Fruit fly (Drosophila melanogaster) whole organism, embryonic: ENCODE results near the gene IRSp53.
A peak's percentile ranks its signal among the peaks of the same experiment; 100 is the strongest.

ENCODE experiments used
- Atf6 ChIP-seq: fragments of 200-800 bp; sonication (Bioruptor generic); IDR thresholded peaks from 2 replicates; pipeline ENCODE4 v1.3.6; 2022; ENCODE audit warnings: missing biosample characterization, missing genetic modification characterization
- Awh ChIP-seq: fragments of 200-800 bp; sonication (Bioruptor generic); IDR thresholded peaks from 2 replicates; pipeline ENCODE4, ENCODE4 v1.3.6; 2022; ENCODE audit warnings: missing biosample characterization, missing genetic modification characterization
- B-H2 ChIP-seq: fragments of 200-800 bp; sonication (Bioruptor generic); optimal IDR thresholded peaks from 2 replicates; lab custom pipeline; 2018; ENCODE audit warnings: missing biosample characterization, mild to moderate bottlenecking, missing genetic modification characterization
- BEAF-32 ChIP-seq: fragments of 200-800 bp; sonication (Bioruptor generic); optimal IDR thresholded peaks from 3 replicates; lab custom pipeline; 2017; ENCODE audit warnings: missing biosample characterization, missing genetic modification characterization, mild to moderate bottlenecking, moderate library complexity, missing genetic modification reagents
- Blimp-1 ChIP-seq: fragments of 200-800 bp; sonication (Bioruptor generic); optimal IDR thresholded peaks from 3 replicates; lab custom pipeline; 2018; ENCODE audit warnings: missing biosample characterization, missing genetic modification characterization, mild to moderate bottlenecking, moderate library complexity, missing genetic modification reagents
- CG10979 ChIP-seq: fragments of 200-800 bp; sonication (Bioruptor generic); optimal IDR thresholded peaks from 2 replicates; lab custom pipeline; 2018; ENCODE audit warnings: missing biosample characterization, mild to moderate bottlenecking, missing genetic modification characterization, moderate library complexity
- CG11398 ChIP-seq: fragments of 200-800 bp; sonication (Bioruptor generic); optimal IDR thresholded peaks from 2 replicates; lab custom pipeline; 2016; ENCODE audit warnings: missing biosample characterization, missing genetic modification characterization
- CG11695 ChIP-seq: fragments of 200-800 bp; sonication (Bioruptor generic); IDR thresholded peaks from 3 replicates; pipeline ENCODE4 v1.3.6; 2022; ENCODE audit warnings: missing biosample characterization, missing genetic modification characterization
- CG12155 ChIP-seq: fragments of 200-800 bp; sonication (Bioruptor generic); optimal IDR thresholded peaks from 3 replicates; lab custom pipeline; 2016; ENCODE audit warnings: missing biosample characterization, missing genetic modification characterization
- CG13296 ChIP-seq: fragments of 200-800 bp; sonication (Bioruptor generic); optimal IDR thresholded peaks from 3 replicates; lab custom pipeline; 2018; ENCODE audit warnings: missing biosample characterization, mild to moderate bottlenecking, missing genetic modification characterization
- CG17328 ChIP-seq: fragments of 200-800 bp; sonication (Bioruptor generic); IDR thresholded peaks from 2 replicates; pipeline ENCODE4 v1.3.6; 2022; ENCODE audit warnings: missing biosample characterization, missing genetic modification characterization
- CG17359 ChIP-seq: fragments of 200-800 bp; sonication (Bioruptor generic); optimal IDR thresholded peaks from 3 replicates; lab custom pipeline; 2018; ENCODE audit warnings: missing biosample characterization, mild to moderate bottlenecking, missing genetic modification characterization, moderate library complexity
- CG17568 ChIP-seq: fragments of 200-800 bp; sonication (Bioruptor generic); optimal IDR thresholded peaks from 2 replicates; lab custom pipeline; 2018; ENCODE audit warnings: missing biosample characterization, mild to moderate bottlenecking, missing genetic modification characterization, moderate library complexity
- CG31441 ChIP-seq: fragments of 200-800 bp; sonication (Bioruptor generic); IDR thresholded peaks from 2 replicates; pipeline ENCODE4 v1.3.6; 2022; ENCODE audit warnings: missing biosample characterization, missing genetic modification characterization
- CG5245 ChIP-seq: fragments of 200-800 bp; sonication (Bioruptor generic); optimal IDR thresholded peaks from 3 replicates; lab custom pipeline; 2016; ENCODE audit warnings: missing biosample characterization, missing genetic modification characterization
- CG6272 ChIP-seq: fragments of 200-800 bp; sonication (Bioruptor generic); IDR thresholded peaks from 2 replicates; pipeline ENCODE4 v1.3.6; 2022; ENCODE audit warnings: missing biosample characterization, missing genetic modification characterization
- CG7963 ChIP-seq: fragments of 200-800 bp; sonication (Bioruptor generic); IDR thresholded peaks from 3 replicates; pipeline ENCODE4 v1.3.6; 2022; ENCODE audit warnings: missing biosample characterization, missing genetic modification characterization; ENCODE audit not compliant: partially characterized antibody
- CG9817 ChIP-seq: fragments of 200-800 bp; sonication (Bioruptor generic); optimal IDR thresholded peaks from 2 replicates; lab custom pipeline; 2018; ENCODE audit warnings: missing biosample characterization, mild to moderate bottlenecking, missing genetic modification characterization, moderate library complexity
- Dfd ChIP-seq, 2 experiments: fragments of >200 bp; optimal IDR thresholded peaks; 2 replicates each; lab custom pipeline; 2017; ENCODE audit warnings: missing biosample characterization in 2 of 2, missing genetic modification characterization in 2 of 2
- Dip2 ChIP-seq: fragments of 200-800 bp; sonication (Bioruptor generic); IDR thresholded peaks from 2 replicates; pipeline ENCODE4 v1.3.6; 2022; ENCODE audit warnings: missing biosample characterization, missing genetic modification characterization
- E2f2 ChIP-seq: fragments of 200-800 bp; sonication (Bioruptor generic); IDR thresholded peaks from 2 replicates; pipeline ENCODE4 v1.3.6; 2022; ENCODE audit warnings: missing biosample characterization, missing genetic modification characterization
- HLH4C ChIP-seq: fragments of 200-800 bp; sonication (Bioruptor generic); IDR thresholded peaks from 3 replicates; pipeline ENCODE4 v1.3.6; 2022; ENCODE audit warnings: missing biosample characterization, missing genetic modification characterization; ENCODE audit not compliant: partially characterized antibody
- HLH54F ChIP-seq: fragments of 200-800 bp; sonication (Bioruptor generic); optimal IDR thresholded peaks from 3 replicates; lab custom pipeline; 2016; ENCODE audit warnings: missing biosample characterization, missing genetic modification characterization
- Hey ChIP-seq: fragments of 200-800 bp; sonication (Bioruptor generic); optimal IDR thresholded peaks from 3 replicates; lab custom pipeline; 2018; ENCODE audit warnings: missing biosample characterization, mild to moderate bottlenecking, missing genetic modification characterization
- Hr78 ChIP-seq, 2 experiments: fragments of 200-800 bp in 1 of 2; fragments of >200 bp in 1 of 2; sonication (Bioruptor generic) in 1 of 2; optimal IDR thresholded peaks; 2 replicates each; lab custom pipeline; 2017 to 2019; ENCODE audit warnings: missing biosample characterization in 2 of 2, missing genetic modification characterization in 2 of 2, mild to moderate bottlenecking in 1 of 2, moderate library complexity in 1 of 2
- Side ChIP-seq: fragments of 200-800 bp; sonication (Bioruptor generic); optimal IDR thresholded peaks from 2 replicates; lab custom pipeline; 2016; ENCODE audit warnings: missing biosample characterization, missing genetic modification characterization
- Sin3A ChIP-seq: fragments of >200 bp; optimal IDR thresholded peaks from 2 replicates; lab custom pipeline; 2018
- Spps ChIP-seq: fragments of 200-800 bp; sonication (Bioruptor generic); optimal IDR thresholded peaks from 2 replicates; lab custom pipeline; 2018; ENCODE audit warnings: missing biosample characterization, mild to moderate bottlenecking, missing genetic modification characterization
- TFAM ChIP-seq: fragments of 200-800 bp; sonication (Bioruptor generic); optimal IDR thresholded peaks from 2 replicates; lab custom pipeline; 2017; ENCODE audit warnings: missing biosample characterization, missing genetic modification characterization, inconsistent platforms
- Trl ChIP-seq, 3 experiments: fragments of >200 bp in 2 of 3; fragments of 200-800 bp in 1 of 3; sonication (Bioruptor generic) in 1 of 3; optimal IDR thresholded peaks; 2 replicates in 1 of 3; 3 replicates in 2 of 3; lab custom pipeline; 2016 to 2017; ENCODE audit warnings: missing biosample characterization in 1 of 3, missing genetic modification characterization in 1 of 3
- YL-1 ChIP-seq: fragments of 200-800 bp; sonication (Bioruptor generic); optimal IDR thresholded peaks from 3 replicates; lab custom pipeline; 2017; ENCODE audit warnings: missing biosample characterization, mild to moderate bottlenecking, missing genetic modification characterization
- ac ChIP-seq: fragments of 200-800 bp; sonication (Bioruptor generic); optimal IDR thresholded peaks from 3 replicates; lab custom pipeline; 2017; ENCODE audit warnings: missing biosample characterization, mild to moderate bottlenecking, missing genetic modification characterization
- cad ChIP-seq: fragments of >200 bp; optimal IDR thresholded peaks from 2 replicates; lab custom pipeline; 2017; ENCODE audit warnings: missing biosample characterization, missing genetic modification characterization
- crol ChIP-seq: fragments of 200-800 bp; sonication (Bioruptor generic); IDR thresholded peaks from 2 replicates; pipeline ENCODE4 v1.3.6; 2022; ENCODE audit warnings: missing biosample characterization, missing genetic modification characterization
- cwo ChIP-seq: fragments of 200-800 bp; sonication (Bioruptor generic); optimal IDR thresholded peaks from 3 replicates; lab custom pipeline; 2017; ENCODE audit warnings: missing biosample characterization, missing genetic modification characterization, mild to moderate bottlenecking, moderate library complexity, missing genetic modification reagents
- dpn ChIP-seq, 2 experiments: fragments of 200-800 bp; sonication (Bioruptor generic); optimal IDR thresholded peaks; 3 replicates each; lab custom pipeline; 2016; ENCODE audit warnings: missing biosample characterization in 2 of 2, missing genetic modification characterization in 2 of 2
- ftz-f1 ChIP-seq: fragments of 200-800 bp; sonication (Bioruptor generic); optimal IDR thresholded peaks from 2 replicates; lab custom pipeline; 2016; ENCODE audit warnings: missing biosample characterization, missing genetic modification characterization
- gt ChIP-seq: fragments of 200-800 bp; sonication (Bioruptor generic); IDR thresholded peaks from 2 replicates; pipeline ENCODE4 v1.3.6; 2022; ENCODE audit warnings: missing biosample characterization, missing genetic modification characterization
- klu ChIP-seq: fragments of 200-800 bp; sonication (Bioruptor generic); IDR thresholded peaks from 2 replicates; pipeline ENCODE4 v1.3.6; 2022; ENCODE audit warnings: missing biosample characterization, missing genetic modification characterization
- lab ChIP-seq: fragments of 200-800 bp; sonication (Bioruptor generic); optimal IDR thresholded peaks from 3 replicates; lab custom pipeline; 2017; ENCODE audit warnings: missing biosample characterization, missing genetic modification characterization, mild to moderate bottlenecking, moderate library complexity, missing genetic modification reagents
- nau ChIP-seq: fragments of 200-800 bp; sonication (Bioruptor generic); optimal IDR thresholded peaks from 3 replicates; lab custom pipeline; 2017; ENCODE audit warnings: missing biosample characterization, mild to moderate bottlenecking, missing genetic modification characterization, missing genetic modification reagents
- pita ChIP-seq: fragments of 200-800 bp; sonication (Bioruptor generic); optimal IDR thresholded peaks from 2 replicates; lab custom pipeline; 2017; ENCODE audit warnings: missing biosample characterization, mild to moderate bottlenecking, missing genetic modification characterization
- pnt ChIP-seq: fragments of 200-800 bp; sonication (Bioruptor generic); optimal IDR thresholded peaks from 3 replicates; lab custom pipeline; 2016; ENCODE audit warnings: missing biosample characterization, missing genetic modification characterization
- prd ChIP-seq, 3 experiments: fragments of >200 bp in 2 of 3; fragments of 200-800 bp in 1 of 3; sonication (Bioruptor generic) in 1 of 3; optimal IDR thresholded peaks in 2 of 3; IDR thresholded peaks in 1 of 3; 2 replicates in 2 of 3; 3 replicates in 1 of 3; pipeline versions ENCODE4 v1.3.6 to Lab custom; 2017 to 2022; ENCODE audit warnings: missing biosample characterization in 1 of 3, missing genetic modification characterization in 1 of 3
- run ChIP-seq: fragments of 200-800 bp; sonication (Bioruptor generic); optimal IDR thresholded peaks from 3 replicates; lab custom pipeline; 2018; ENCODE audit warnings: missing biosample characterization, mild to moderate bottlenecking, missing genetic modification characterization
- sisA ChIP-seq: fragments of 200-800 bp; sonication (Bioruptor generic); IDR thresholded peaks from 2 replicates; pipeline ENCODE4 v1.3.6; 2022; ENCODE audit warnings: missing biosample characterization, missing genetic modification characterization
- tin ChIP-seq: fragments of 200-800 bp; sonication (Bioruptor generic); optimal IDR thresholded peaks from 3 replicates; lab custom pipeline; 2016; ENCODE audit warnings: missing biosample characterization, missing genetic modification characterization
- unpg ChIP-seq: fragments of 200-800 bp; sonication (Bioruptor generic); optimal IDR thresholded peaks from 3 replicates; lab custom pipeline; 2018; ENCODE audit warnings: missing biosample characterization, mild to moderate bottlenecking, missing genetic modification characterization, moderate library complexity
- vnd ChIP-seq: fragments of 200-800 bp; sonication (Bioruptor generic); IDR thresholded peaks from 3 replicates; pipeline ENCODE4 v1.3.6; 2022; ENCODE audit warnings: missing biosample characterization, missing genetic modification characterization; ENCODE audit not compliant: partially characterized antibody
- zfh2 ChIP-seq: fragments of 200-800 bp; sonication (Bioruptor generic); optimal IDR thresholded peaks from 2 replicates; lab custom pipeline; 2016; ENCODE audit warnings: missing biosample characterization, missing genetic modification characterization

IRSp53 gene

DNA sequence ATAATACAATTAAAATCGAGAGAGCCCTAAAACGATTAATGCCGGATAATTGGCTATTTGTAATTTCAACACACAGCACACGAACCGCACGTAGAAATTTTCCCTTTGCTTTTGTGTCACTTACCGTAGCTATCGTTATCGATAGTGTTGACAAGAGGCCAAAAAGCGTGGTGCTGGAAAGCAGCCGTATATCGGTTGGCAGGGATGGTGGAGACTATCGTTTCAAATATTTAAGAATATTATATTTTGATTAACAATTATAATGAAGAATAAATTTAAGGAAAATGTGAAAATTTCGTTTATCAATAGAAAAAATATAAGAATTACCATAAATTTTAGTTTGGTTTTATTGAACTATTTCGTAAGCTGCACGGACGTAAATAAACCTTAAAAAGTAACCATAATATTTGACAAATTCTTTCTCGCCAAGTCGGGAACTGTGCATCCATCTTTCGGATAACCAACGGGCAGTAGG, 42.8 kb upstream of the IRSp53 start, which contains the start of gene JIL-1 (continued):
- TF ChIP-seq Awh (no peak), nau (GFP tag; lab: Kevin White, UChicago) (no peak), ac (GFP tag; lab: Kevin White, UChicago) (no peak), Dip2 (no peak), CG13296 (GFP tag; lab: Kevin White, UChicago) (peak; percentile 47), Hey (tag; lab: Kevin White, UChicago) (no peak), HLH54F (GFP tag; lab: Kevin White, UChicago) (peak; percentile 69), Blimp-1 (peak; percentile 39), CG10979 (tag; lab: Kevin White, UChicago) (peak; percentile 34), lab (GFP tag; lab: Kevin White, UChicago) (peak; percentile 65), tin (GFP tag; lab: Kevin White, UChicago) (peak; percentile 61), HLH4C (GFP tag; lab: Robert Waterston, UW) (peak; percentile 82), Dfd (GFP tag; optimal IDR thresholded peaks at IDR 0.05; lab: Kevin White, UChicago) (no peak), zfh2 (GFP tag; lab: Kevin White, UChicago) (peak; percentile 71), crol (GFP tag; lab: Robert Waterston, UW) (no peak), TFAM (GFP tag; lab: Kevin White, UChicago) (no peak), CG11398 (GFP tag; lab: Kevin White, UChicago) (no peak), ftz-f1 (no peak), vnd (GFP tag; lab: Robert Waterston, UW) (peak; percentile 77), prd (optimal IDR thresholded peaks at IDR 0.05; lab: Kevin White, UChicago) (no peak), prd (GFP tag; IDR thresholded peaks at IDR 0.05; lab: Robert Waterston, UW) (peak; percentile 72; the same call in 2 of the 3 replicates), gt (GFP tag; lab: Robert Waterston, UW) (no peak), CG7963 (GFP tag; lab: Robert Waterston, UW) (peak; percentile 79), Side (GFP tag; lab: Kevin White, UChicago) (no peak), Trl (optimal IDR thresholded peaks at IDR 0.05; lab: Kevin White, UChicago) (no peak), Trl (GFP tag; optimal IDR thresholded peaks at IDR 0.05; lab: Kevin White, UChicago) (no peak), CG12155 (peak; percentile 68), unpg (GFP tag; lab: Kevin White, UChicago) (peak; percentile 30), cad (no peak), Atf6 (peak; percentile 67), E2f2 (GFP tag; lab: Robert Waterston, UW) (peak; percentile 49), pita (GFP tag; lab: Kevin White, UChicago) (no peak), Spps (tag; lab: Kevin White, UChicago) (no peak), CG17359 (tag; lab: Kevin White, UChicago) (peak; percentile 62), Hr78 (GFP tag; optimal IDR thresholded peaks at IDR 0.05; lab: Kevin White, UChicago) (no peak), CG5245 (peak; percentile 40), klu (no peak), dpn (GFP tag; optimal IDR thresholded peaks at IDR 0.05; lab: Kevin White, UChicago) (peak; percentile 58 to 60), B-H2 (peak; percentile 86), CG17568 (peak; percentile 25), run (tag; lab: Kevin White, UChicago) (no peak), CG6272 (peak; percentile 94), CG17328 (GFP tag; lab: Robert Waterston, UW) (peak; percentile 64), CG31441 (peak; percentile 47), Sin3A (lab: Kevin White, UChicago) (peak; percentile 47), sisA (GFP tag; lab: Robert Waterston, UW) (peak; percentile 79), pnt (no peak), YL-1 (GFP tag; lab: Kevin White, UChicago) (no peak), BEAF-32 (GFP tag; lab: Kevin White, UChicago) (peak; percentile 89), cwo (GFP tag; lab: Kevin White, UChicago) (peak; percentile 17), CG9817 (tag; lab: Kevin White, UChicago) (peak; percentile 60), CG11695 (0 out of 3 replicates have a peak, but pooled peaks have one; percentile 30)
